Worm (Caenorhabditis elegans) whole organism, L2 larva: ENCODE data around the gene F08F8.7.

Experiments
- F13H6.1 ChIP-seq: sonication (generic microtip); optimal IDR thresholded peaks from 2 replicates; lab custom pipeline; 2016; ENCODE audit warnings: missing genetic modification characterization, missing compliant biosample characterization
- ZK546.5 ChIP-seq: sonication (generic microtip); optimal IDR thresholded peaks from 2 replicates; lab custom pipeline; 2017; ENCODE audit warnings: missing biosample characterization, missing genetic modification characterization
- elt-1 ChIP-seq: fragments of 150-350 bp; optimal IDR thresholded peaks from 2 replicates; lab custom pipeline; 2014; ENCODE audit warnings: missing biosample characterization, missing genetic modification characterization
- fos-1 ChIP-seq: fragments of 150-350 bp; optimal IDR thresholded peaks from 2 replicates; lab custom pipeline; 2014; ENCODE audit warnings: missing biosample characterization, missing genetic modification characterization
- gmeb-1 ChIP-seq: fragments of 150-350 bp; optimal IDR thresholded peaks from 2 replicates; lab custom pipeline; 2014; ENCODE audit warnings: missing biosample characterization, missing genetic modification characterization
- lin-39 ChIP-seq: fragments of 150-350 bp; optimal IDR thresholded peaks from 2 replicates; lab custom pipeline; 2014; ENCODE audit warnings: missing biosample characterization, missing genetic modification reagents, missing genetic modification characterization
- mab-5 ChIP-seq: fragments of 150-350 bp; optimal IDR thresholded peaks from 2 replicates; lab custom pipeline; 2014; ENCODE audit warnings: missing biosample characterization, missing genetic modification characterization
- mdl-1 ChIP-seq, 2 experiments: fragments of 150-350 bp in 1 of 2; sonication (generic microtip) in 1 of 2; optimal IDR thresholded peaks; 2 replicates each; lab custom pipeline; 2017; ENCODE audit warnings: missing biosample characterization in 2 of 2, missing genetic modification characterization in 2 of 2
- nhr-237 ChIP-seq: fragments of 150-350 bp; optimal IDR thresholded peaks from 2 replicates; lab custom pipeline; 2014; ENCODE audit warnings: missing biosample characterization, missing genetic modification characterization
- nhr-6 ChIP-seq: fragments of 150-350 bp; optimal IDR thresholded peaks from 2 replicates; lab custom pipeline; 2014; ENCODE audit warnings: missing biosample characterization, missing genetic modification characterization
- snpc-4 ChIP-seq: fragments of 150-350 bp; optimal IDR thresholded peaks from 2 replicates; lab custom pipeline; 2014; ENCODE audit warnings: missing biosample characterization, missing genetic modification characterization
- unc-62 ChIP-seq: fragments of 150-350 bp; optimal IDR thresholded peaks from 2 replicates; lab custom pipeline; 2014; ENCODE audit warnings: missing biosample characterization, missing genetic modification reagents, missing genetic modification characterization
- zag-1 ChIP-seq: fragments of 150-350 bp; optimal IDR thresholded peaks from 2 replicates; lab custom pipeline; 2014; ENCODE audit warnings: missing biosample characterization, missing genetic modification characterization
- ztf-11 ChIP-seq: sonication (generic microtip); optimal IDR thresholded peaks from 2 replicates; lab custom pipeline; 2017; ENCODE audit warnings: missing biosample characterization, missing genetic modification characterization

- no peak for TF ChIP-seq zag-1 (tag; lab: Kevin White, UChicago)
- TF ChIP-seq gmeb-1, result no peak
- no peak for TF ChIP-seq mdl-1 (tag; optimal IDR thresholded peaks at IDR 0.05; lab: Kevin White, UChicago)
- TF ChIP-seq snpc-4 (tag; lab: Kevin White, UChicago), result no peak
- no peak for TF ChIP-seq ZK546.5 (tag; lab: Kevin White, UChicago)
- TF ChIP-seq elt-1 (tag; lab: Kevin White, UChicago), result no peak
- no peak for TF ChIP-seq nhr-6 (tag; lab: Kevin White, UChicago)
- TF ChIP-seq unc-62 (GFP tag; lab: Kevin White, UChicago), result no peak
- TF ChIP-seq fos-1, result no peak
- TF ChIP-seq nhr-237 (tag; lab: Kevin White, UChicago), result no peak
- TF ChIP-seq ztf-11 (tag; lab: Kevin White, UChicago), result no peak
- TF ChIP-seq F13H6.1, result no peak
- TF ChIP-seq lin-39 (tag; lab: Kevin White, UChicago), result no peak
- no peak for TF ChIP-seq mab-5 (tag; lab: Kevin White, UChicago)
Observed at ce11 chrIII:7378522-7378921, 31.6 kb upstream of the F08F8.7 start.
